Fruit fly (Drosophila melanogaster): ENCODE results near the gene mthl10.

DNA sequence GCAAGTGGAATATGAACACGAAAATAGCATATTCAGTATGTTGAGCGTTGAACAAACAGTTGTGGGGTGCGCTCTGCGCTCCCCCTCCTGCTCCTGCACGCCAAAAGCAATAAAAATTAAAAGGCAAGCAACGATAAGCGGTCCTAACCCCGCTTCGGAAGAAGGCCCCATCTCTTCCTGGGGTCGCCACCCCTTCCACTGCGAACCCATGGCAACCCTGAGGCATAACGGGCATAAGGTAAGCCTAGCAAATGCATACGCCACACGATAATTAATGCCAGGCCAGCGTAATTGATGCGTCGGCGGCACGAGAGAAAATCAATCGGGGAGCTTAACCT is 5.7 kb upstream of the mthl10 start:
- TF ChIP-seq CG8478 (optimal IDR thresholded peaks at IDR 0.05) (no peak), CTCF (optimal IDR thresholded peaks at IDR 0.05) (no peak)
